Fruit fly (Drosophila melanogaster): ENCODE data around the gene CG43054.

- TF ChIP-seq CG14711 (tag; optimal IDR thresholded peaks at IDR 0.05) (no peak), CG1620 (GFP tag; optimal IDR thresholded peaks at IDR 0.05) (no peak), ovo (GFP tag; optimal IDR thresholded peaks at IDR 0.05) (no peak)
Observed at dm6 chr2L:17627559-17627958, at the start of gene CG43054.

Data from whole organism, adult.